Fruit fly (Drosophila melanogaster): ENCODE results near the gene Zasp66.

The Zasp66 gene

dm6 chr3L:8623702-8624421 is at the start of gene Zasp66, which contains the start of gene GAPsec:
Gene Zasp66 (plus strand): TSS chr3L:8624371.
Gene GAPsec (minus strand): TSS chr3L:8623901.
- TF ChIP-seq CTCF (optimal IDR thresholded peaks at IDR 0.05) (no peak), CG8478 (optimal IDR thresholded peaks at IDR 0.05) (no peak)

- TF ChIP-seq CG8478 (optimal IDR thresholded peaks at IDR 0.05) (no peak), CTCF (optimal IDR thresholded peaks at IDR 0.05) (no peak)
Measured at dm6 chr3L:8575844-8576842, 48.0 kb upstream of the Zasp66 start, which contains the start of the genes CG6638 and CG43078. Gene CG6638 (minus strand): TSS chr3L:8576078. Gene CG43078 (plus strand): TSS chr3L:8576808.

- TF ChIP-seq CG8478 (optimal IDR thresholded peaks at IDR 0.05) (no peak), CTCF (optimal IDR thresholded peaks at IDR 0.05) (no peak)
Measured at dm6 chr3L:8578470-8578869, 45.7 kb upstream of the Zasp66 start.

dm6 chr3L:8579513-8579912 is 44.7 kb upstream of the Zasp66 start:
- TF ChIP-seq CG8478 (optimal IDR thresholded peaks at IDR 0.05) (no peak), CTCF (optimal IDR thresholded peaks at IDR 0.05) (no peak)

dm6 chr3L:8580780-8581179 is 43.4 kb upstream of the Zasp66 start:
- TF ChIP-seq CTCF (optimal IDR thresholded peaks at IDR 0.05) (no peak), CG8478 (optimal IDR thresholded peaks at IDR 0.05) (no peak)

- TF ChIP-seq CTCF (optimal IDR thresholded peaks at IDR 0.05), result no peak
- no peak for TF ChIP-seq CG8478 (optimal IDR thresholded peaks at IDR 0.05)
Measured at dm6 chr3L:8582105-8582707, 42.0 kb upstream of the Zasp66 start.

dm6 chr3L:8584086-8584485 is 40.1 kb upstream of the Zasp66 start:
- TF ChIP-seq CG8478 (optimal IDR thresholded peaks at IDR 0.05), result no peak

- TF ChIP-seq CTCF (optimal IDR thresholded peaks at IDR 0.05), result peak; percentile 26 to 28
- TF ChIP-seq CG8478 (optimal IDR thresholded peaks at IDR 0.05), result no peak
Measured at dm6 chr3L:8600752-8601433, 23.3 kb upstream of the Zasp66 start, which contains the start of the genes Nelf-E and RpL14. Gene Nelf-E (minus strand): TSS chr3L:8600879. Gene RpL14 (plus strand): TSS chr3L:8601006.

dm6 chr3L:8603880-8604692 is 20.1 kb upstream of the Zasp66 start, which contains the start of the genes CG5989 and CG6282:
Gene CG5989 (minus strand): TSS chr3L:8604149.
Gene CG6282 (plus strand): TSS chr3L:8604657.
- no peak for TF ChIP-seq CG8478 (optimal IDR thresholded peaks at IDR 0.05)
- TF ChIP-seq CTCF (optimal IDR thresholded peaks at IDR 0.05), result peak; percentile 31 to 56

dm6 chr3L:8607449-8607848 is 16.7 kb upstream of the Zasp66 start:
- TF ChIP-seq CG8478 (optimal IDR thresholded peaks at IDR 0.05) (no peak), CTCF (optimal IDR thresholded peaks at IDR 0.05) (no peak)

dm6 chr3L:8616935-8617334 is 7.2 kb upstream of the Zasp66 start, which contains the start of gene S-Lap1:
Gene S-Lap1 (plus strand): TSS chr3L:8617235.
- TF ChIP-seq CG8478 (optimal IDR thresholded peaks at IDR 0.05) (no peak), CTCF (optimal IDR thresholded peaks at IDR 0.05) (no peak)

- TF ChIP-seq CTCF (optimal IDR thresholded peaks at IDR 0.05) (no peak), CG8478 (optimal IDR thresholded peaks at IDR 0.05) (no peak)
Measured at dm6 chr3L:8619588-8619987, 4.6 kb upstream of the Zasp66 start, which contains the start of gene S-Lap2. Gene S-Lap2 (plus strand): TSS chr3L:8619888.

- TF ChIP-seq CG8478 (optimal IDR thresholded peaks at IDR 0.05) (no peak), CTCF (optimal IDR thresholded peaks at IDR 0.05) (no peak)
Measured at dm6 chr3L:8621465-8621864, 2.7 kb upstream of the Zasp66 start.

All from S2 (cell line).